Fruit fly (Drosophila melanogaster) whole organism, pupa: ENCODE results near the gene beta-PheRS.

ENCODE experiments used
- CG10348 ChIP-seq: fragments of 200-800 bp; sonication (Bioruptor generic); IDR thresholded peaks from 2 replicates; pipeline ENCODE4 v1.3.6; 2022; ENCODE audit warnings: missing biosample characterization, missing genetic modification characterization
- CG12605 ChIP-seq: fragments of 200-800 bp; sonication (Bioruptor generic); IDR thresholded peaks from 2 replicates; pipeline ENCODE4 v1.3.6; 2022; ENCODE audit warnings: missing biosample characterization, missing genetic modification characterization
- CG15710 ChIP-seq: fragments of 200-800 bp; sonication (Bioruptor generic); optimal IDR thresholded peaks from 2 replicates; lab custom pipeline; 2018; ENCODE audit warnings: missing biosample characterization, mild to moderate bottlenecking, missing genetic modification characterization, moderate library complexity
- CG4496 ChIP-seq: fragments of 200-800 bp; sonication (Bioruptor generic); IDR thresholded peaks from 3 replicates; pipeline ENCODE4 v1.3.6; 2022; ENCODE audit warnings: missing biosample characterization, missing genetic modification characterization
- CG8159 ChIP-seq: fragments of 200-800 bp; sonication (Bioruptor generic); optimal IDR thresholded peaks from 3 replicates; lab custom pipeline; 2018; ENCODE audit warnings: missing biosample characterization, mild to moderate bottlenecking, missing genetic modification characterization, moderate library complexity
- CG8301 ChIP-seq: fragments of 200-800 bp; sonication (Bioruptor generic); optimal IDR thresholded peaks from 2 replicates; lab custom pipeline; 2018; ENCODE audit warnings: missing biosample characterization, mild to moderate bottlenecking, missing genetic modification characterization
- CG9948 ChIP-seq: fragments of 200-800 bp; sonication (Bioruptor generic); optimal IDR thresholded peaks from 2 replicates; lab custom pipeline; 2018; ENCODE audit warnings: missing biosample characterization, mild to moderate bottlenecking, missing genetic modification characterization, moderate library complexity
- EcR ChIP-seq: fragments of 200-800 bp; sonication (Bioruptor generic); optimal IDR thresholded peaks from 3 replicates; lab custom pipeline; 2019; ENCODE audit warnings: missing biosample characterization, missing genetic modification characterization, mild to moderate bottlenecking, moderate library complexity, missing genetic modification reagents
- Ets98B ChIP-seq: fragments of 200-800 bp; sonication (Bioruptor generic); IDR thresholded peaks from 2 replicates; pipeline ENCODE4 v1.3.6; 2022; ENCODE audit warnings: missing biosample characterization, missing genetic modification characterization
- Pif1A ChIP-seq: fragments of 200-800 bp; sonication (Bioruptor generic); optimal IDR thresholded peaks from 3 replicates; lab custom pipeline; 2016; ENCODE audit warnings: missing biosample characterization, missing genetic modification characterization
- Pif1B ChIP-seq: fragments of 200-800 bp; sonication (Bioruptor generic); optimal IDR thresholded peaks from 3 replicates; lab custom pipeline; 2016; ENCODE audit warnings: missing biosample characterization, missing genetic modification characterization
- fd96Ca ChIP-seq: fragments of 200-800 bp; sonication (Bioruptor generic); IDR thresholded peaks from 3 replicates; pipeline ENCODE4 v1.3.6; 2022; ENCODE audit warnings: missing biosample characterization, missing genetic modification characterization
- rn ChIP-seq: fragments of 200-800 bp; sonication (Bioruptor generic); IDR thresholded peaks from 2 replicates; pipeline ENCODE4 v1.3.6; 2022; ENCODE audit warnings: missing biosample characterization, missing genetic modification characterization

dm6 chr3R:24230423-24231205, 21.9 kb downstream of the beta-PheRS start, which contains the start of gene mask:
- TF ChIP-seq CG8159 (peak; percentile 33), fd96Ca (GFP tag; lab: Robert Waterston, UW) (no peak), EcR (GFP tag; lab: Kevin White, UChicago) (no peak), rn (GFP tag; lab: Robert Waterston, UW) (no peak), Ets98B (peak; percentile 20), Pif1B (GFP tag; lab: Kevin White, UChicago) (no peak), CG12605 (GFP tag; lab: Robert Waterston, UW) (0 out of 2 replicates have a peak, but pooled peaks have one; percentile 6), Pif1A (GFP tag; lab: Kevin White, UChicago) (peak; percentile 30), CG8301 (tag; lab: Kevin White, UChicago) (no peak), CG4496 (GFP tag; lab: Robert Waterston, UW) (peak; percentile 75), CG9948 (tag; lab: Kevin White, UChicago) (no peak), CG15710 (tag; lab: Kevin White, UChicago) (peak; percentile 43), CG10348 (GFP tag; lab: Robert Waterston, UW) (no peak)
